Fruit fly (Drosophila melanogaster): Measurements from ENCODE around the gene Bace.

DNA sequence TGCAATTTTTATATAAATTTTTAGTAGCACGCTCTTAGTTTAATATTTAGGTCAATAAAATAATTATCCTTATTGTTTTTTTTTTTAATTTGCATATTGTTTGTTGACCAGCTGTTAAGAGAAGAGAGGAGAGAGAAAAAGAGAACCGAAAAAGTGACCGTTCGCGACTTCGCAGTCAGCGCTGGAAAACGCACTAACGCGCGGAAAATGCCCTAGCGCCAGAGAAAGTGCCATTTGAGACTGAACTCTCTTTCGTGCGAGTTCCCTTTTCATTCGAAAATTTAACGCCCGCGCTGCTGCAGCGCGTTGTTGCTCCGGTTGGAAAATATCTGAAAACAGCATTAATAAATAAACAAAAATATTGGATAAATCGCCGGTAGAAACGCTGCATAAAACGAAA lies 47.0 kb upstream of the Bace start:
- no peak for TF ChIP-seq tai (GFP tag; optimal IDR thresholded peaks at IDR 0.05)
- no peak for TF ChIP-seq Sp1 (GFP tag; optimal IDR thresholded peaks at IDR 0.05)
- TF ChIP-seq woc (GFP tag; optimal IDR thresholded peaks at IDR 0.05) = no peak

Measured in whole organism, wandering third instar larva.